Fruit fly (Drosophila melanogaster): Measurements from ENCODE around the gene Sgs8.

Gene Sgs8

DNA sequence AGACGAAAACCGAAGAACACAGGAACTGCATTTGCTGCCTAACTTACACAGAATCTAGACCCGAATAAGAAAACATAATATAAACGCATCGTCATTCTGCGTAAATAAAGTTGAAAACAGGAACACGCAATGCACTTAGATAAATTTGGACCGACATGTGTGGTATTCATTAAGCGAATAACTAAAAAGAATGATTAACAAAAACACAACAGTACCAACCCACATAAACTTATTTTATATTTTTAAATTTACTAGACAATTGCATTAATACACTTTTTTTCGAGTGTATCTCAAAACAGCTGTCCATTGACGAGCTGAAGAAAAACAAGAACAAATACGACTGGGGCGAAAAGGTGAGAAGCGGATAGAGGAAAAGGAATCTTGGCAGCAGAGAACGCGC, 45.1 kb upstream of the Sgs8 start (continued):
- TF ChIP-seq fu2 (GFP tag; optimal IDR thresholded peaks at IDR 0.05), result peak; percentile 11
- TF ChIP-seq chif (GFP tag; optimal IDR thresholded peaks at IDR 0.05), result peak; percentile 83 to 90
- TF ChIP-seq schlank (tag; optimal IDR thresholded peaks at IDR 0.05), result no peak
- no peak for TF ChIP-seq Dref (GFP tag; IDR thresholded peaks at IDR 0.05)
- no peak for TF ChIP-seq Scr (GFP tag; IDR thresholded peaks at IDR 0.05; ENCODE audit: partially characterized antibody)
- TF ChIP-seq bcd (GFP tag; optimal IDR thresholded peaks at IDR 0.05), result peak; percentile 72
- no peak for TF ChIP-seq Tbp (GFP tag; optimal IDR thresholded peaks at IDR 0.05)
- TF ChIP-seq CG11093 (GFP tag; IDR thresholded peaks at IDR 0.05), result peak; percentile 62; the same call in 1 of the 3 replicates
- peak; percentile 79 for TF ChIP-seq sisA (GFP tag; IDR thresholded peaks at IDR 0.05)
- peak; percentile 90 for TF ChIP-seq CG12391 (tag; optimal IDR thresholded peaks at IDR 0.05)
- no peak for TF ChIP-seq HmgD (GFP tag; optimal IDR thresholded peaks at IDR 0.05)
- TF ChIP-seq Hmr (GFP tag; optimal IDR thresholded peaks at IDR 0.05), result peak; percentile 41
- TF ChIP-seq her (GFP tag; optimal IDR thresholded peaks at IDR 0.05), result peak; percentile 46
- peak; percentile 91 for TF ChIP-seq Med (GFP tag)
- TF ChIP-seq rib (GFP tag; IDR thresholded peaks at IDR 0.05), result no peak
- TF ChIP-seq dmrt99B (tag; optimal IDR thresholded peaks at IDR 0.05), result peak; percentile 83
- no peak for TF ChIP-seq CG1832 (GFP tag; optimal IDR thresholded peaks at IDR 0.05)
- peak; percentile 59 for TF ChIP-seq Elba2 (GFP tag; optimal IDR thresholded peaks at IDR 0.05)
- TF ChIP-seq Awh (GFP tag; IDR thresholded peaks at IDR 0.05), result peak; percentile 61
- no peak for TF ChIP-seq Hr39 (optimal IDR thresholded peaks at IDR 0.05)
- TF ChIP-seq nom (GFP tag; optimal IDR thresholded peaks at IDR 0.05), result peak; percentile 26
- no peak for TF ChIP-seq bowl (GFP tag; IDR thresholded peaks at IDR 0.05)
- peak; percentile 56 for TF ChIP-seq tx (GFP tag; optimal IDR thresholded peaks at IDR 0.05)
- TF ChIP-seq Vsx1 (GFP tag; optimal IDR thresholded peaks at IDR 0.05), result peak; percentile 59
- TF ChIP-seq wor (GFP tag; IDR thresholded peaks at IDR 0.05), result no peak
- peak; percentile 29 for TF ChIP-seq CG12071 (GFP tag; optimal IDR thresholded peaks at IDR 0.05)
- 0 out of 2 replicates have a peak, but pooled peaks have one; percentile 40 for TF ChIP-seq Nf-YA (GFP tag; IDR thresholded peaks at IDR 0.05)
- no peak for TF ChIP-seq amos (GFP tag; IDR thresholded peaks at IDR 0.05; ENCODE audit: partially characterized antibody)
- TF ChIP-seq nerfin-2 (GFP tag; IDR thresholded peaks at IDR 0.05; ENCODE audit: partially characterized antibody), result no peak
- no peak for TF ChIP-seq gsb (GFP tag; IDR thresholded peaks at IDR 0.05)
- peak; percentile 65 for TF ChIP-seq ttk (GFP tag; IDR thresholded peaks at IDR 0.05)
- peak; percentile 18 for TF ChIP-seq ab (GFP tag; optimal IDR thresholded peaks at IDR 0.05)
- TF ChIP-seq CG11247 (GFP tag; IDR thresholded peaks at IDR 0.05), result peak; percentile 50; the same call in 1 of the 2 replicates
- TF ChIP-seq pum (GFP tag; optimal IDR thresholded peaks at IDR 0.05), result peak; percentile 79
- peak; percentile 43; the same call in 1 of the 2 replicates for TF ChIP-seq Rfx (GFP tag; IDR thresholded peaks at IDR 0.05)
- TF ChIP-seq CG13287 (GFP tag; IDR thresholded peaks at IDR 0.05; ENCODE audit: partially characterized antibody), result no peak

DNA sequence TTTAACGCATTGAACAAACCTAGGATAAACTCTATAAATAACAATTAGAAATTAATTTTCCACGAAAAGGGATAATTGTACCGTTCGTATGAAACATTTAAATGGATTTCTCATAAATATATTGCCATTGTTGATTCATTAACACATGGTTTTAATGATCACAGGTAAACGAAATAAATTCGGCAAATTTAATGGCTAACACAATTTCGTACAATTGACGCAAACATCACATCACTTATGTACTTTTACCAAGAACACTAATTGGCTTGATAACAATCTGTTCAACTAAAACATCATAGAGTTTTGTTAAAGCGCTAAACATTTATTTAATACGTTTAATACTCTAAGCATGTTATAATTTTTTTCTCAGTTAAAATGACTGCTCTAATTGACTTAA, 44.5 kb upstream of the Sgs8 start:
- peak; percentile 98 for TF ChIP-seq CG4424 (GFP tag; optimal IDR thresholded peaks at IDR 0.05)
- TF ChIP-seq CG2116 (GFP tag; optimal IDR thresholded peaks at IDR 0.05), result no peak

DNA sequence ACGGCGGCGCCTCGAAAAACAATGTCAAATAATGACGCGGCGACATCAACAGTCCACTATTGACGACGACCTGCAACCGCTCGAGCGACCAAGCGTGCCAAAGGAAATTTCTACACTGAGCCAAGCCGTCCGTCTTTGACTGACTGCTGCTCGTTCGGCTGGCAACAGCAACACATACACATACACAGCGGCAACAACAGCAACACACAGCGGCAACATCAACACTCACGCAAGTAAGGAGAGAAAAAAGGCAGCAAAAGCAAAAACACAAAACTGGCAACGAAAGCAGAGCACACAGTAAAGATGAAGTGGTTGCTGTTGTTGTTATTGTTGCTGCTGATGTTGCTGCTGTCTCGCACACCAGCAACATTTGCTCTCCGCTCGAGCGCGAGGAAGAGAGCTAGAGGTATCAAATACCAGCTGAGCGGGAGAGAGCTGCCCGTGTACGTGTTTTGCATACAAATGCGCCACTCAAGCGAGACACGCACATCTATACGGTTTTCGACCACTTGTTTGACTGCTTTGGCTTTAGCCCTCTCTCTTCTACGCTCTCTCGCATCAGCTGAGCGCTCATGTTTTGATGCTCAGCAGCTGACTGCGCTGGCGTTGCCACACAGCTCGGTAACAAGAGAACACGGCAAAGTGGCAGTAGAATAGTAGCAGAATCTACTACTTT, 43.9 kb upstream of the Sgs8 start:
- TF ChIP-seq CG4730 (GFP tag; IDR thresholded peaks at IDR 0.05) (no peak), Dad (GFP tag; optimal IDR thresholded peaks at IDR 0.05) (no peak), Ets65A (GFP tag) (no peak), Drgx (GFP tag; IDR thresholded peaks at IDR 0.05) (peak; percentile 71), CG10543 (GFP tag; optimal IDR thresholded peaks at IDR 0.05) (peak; percentile 78), CG32532 (GFP tag; IDR thresholded peaks at IDR 0.05) (0 out of 2 replicates have a peak, but pooled peaks have one; percentile 31), stwl (tag; optimal IDR thresholded peaks at IDR 0.05) (peak; percentile 47), CG9932 (GFP tag; IDR thresholded peaks at IDR 0.05) (peak; percentile 19; the same call in 1 of the 2 replicates), ERR (GFP tag; optimal IDR thresholded peaks at IDR 0.05) (no peak), zfh1 (GFP tag; IDR thresholded peaks at IDR 0.05) (no peak), CG4707 (GFP tag; optimal IDR thresholded peaks at IDR 0.05) (no peak), pho (GFP tag; optimal IDR thresholded peaks at IDR 0.05) (no peak), Lhr (GFP tag; optimal IDR thresholded peaks at IDR 0.05) (no peak)
